Fruit fly (Drosophila melanogaster): Measurements from ENCODE around the gene CG7326.

The CG7326 gene

dm6 chrX:18848338-18849021, 15.1 kb downstream of the CG7326 start, which contains the start of gene shop (continued):
- TF ChIP-seq bcd (GFP tag; optimal IDR thresholded peaks at IDR 0.05) (peak; percentile 86), ATbp (GFP tag; optimal IDR thresholded peaks at IDR 0.05) (peak; percentile 81), PHDP (tag; optimal IDR thresholded peaks at IDR 0.05) (peak; percentile 85), Deaf1 (tag; optimal IDR thresholded peaks at IDR 0.05) (peak; percentile 68), CG43689 (GFP tag; IDR thresholded peaks at IDR 0.05) (0 out of 2 replicates have a peak, but pooled peaks have one; percentile 36), Sox100B (GFP tag; optimal IDR thresholded peaks at IDR 0.05) (peak; percentile 92), Camta (GFP tag; optimal IDR thresholded peaks at IDR 0.05) (peak; percentile 63), CG10321 (GFP tag; IDR thresholded peaks at IDR 0.05) (no peak), cg (GFP tag; optimal IDR thresholded peaks at IDR 0.05) (no peak), CG34224 (GFP tag; IDR thresholded peaks at IDR 0.05; ENCODE audit: partially characterized antibody) (peak; percentile 32; the same call in 2 of the 3 replicates), CG18619 (GFP tag; optimal IDR thresholded peaks at IDR 0.05) (peak; percentile 91), CG13775 (GFP tag; optimal IDR thresholded peaks at IDR 0.05) (peak; percentile 83), twi (tag; optimal IDR thresholded peaks at IDR 0.05) (peak; percentile 76), ind (GFP tag; optimal IDR thresholded peaks at IDR 0.05) (peak; percentile 88), Mes4 (GFP tag; optimal IDR thresholded peaks at IDR 0.05) (peak; percentile 65), ap (GFP tag; IDR thresholded peaks at IDR 0.05) (peak; percentile 40; the same call in 1 of the 2 replicates), zen2 (GFP tag; IDR thresholded peaks at IDR 0.05; ENCODE audit: partially characterized antibody) (peak; percentile 58; the same call in 2 of the 3 replicates), tap (tag; optimal IDR thresholded peaks at IDR 0.05) (peak; percentile 72), Dfd (GFP tag; optimal IDR thresholded peaks at IDR 0.05) (no peak), hth (optimal IDR thresholded peaks at IDR 0.05) (no peak), Dbx (GFP tag; IDR thresholded peaks at IDR 0.05) (peak; percentile 76), CG15073 (GFP tag; optimal IDR thresholded peaks at IDR 0.05) (no peak), knrl (GFP tag; IDR thresholded peaks at IDR 0.05; ENCODE audit: partially characterized antibody) (peak; percentile 44; the same call in 1 of the 3 replicates), CG8290 (GFP tag; optimal IDR thresholded peaks at IDR 0.05) (peak; percentile 64), CG8290 (tag; optimal IDR thresholded peaks at IDR 0.05) (peak in 1 of 2 experiments; percentile 85), sna (GFP tag; IDR thresholded peaks at IDR 0.05; ENCODE audit: partially characterized antibody) (peak; percentile 52), BtbVII (GFP tag; optimal IDR thresholded peaks at IDR 0.05) (peak; percentile 78), onecut (GFP tag; IDR thresholded peaks at IDR 0.05) (peak; percentile 60), toy (GFP tag; IDR thresholded peaks at IDR 0.05) (peak; percentile 22; the same call in 1 of the 2 replicates), ERR (GFP tag; optimal IDR thresholded peaks at IDR 0.05) (peak; percentile 56), Dip3 (GFP tag; optimal IDR thresholded peaks at IDR 0.05) (peak; percentile 73), CG17186 (GFP tag; optimal IDR thresholded peaks at IDR 0.05) (peak; percentile 22), unc-4 (GFP tag; IDR thresholded peaks at IDR 0.05; ENCODE audit: partially characterized antibody) (peak; percentile 31; the same call in 1 of the 2 replicates), sens-2 (GFP tag; IDR thresholded peaks at IDR 0.05) (peak; percentile 20; the same call in 1 of the 2 replicates), CG9932 (GFP tag; IDR thresholded peaks at IDR 0.05) (peak; percentile 73), Nf-YA (GFP tag; IDR thresholded peaks at IDR 0.05) (0 out of 2 replicates have a peak, but pooled peaks have one; percentile 31), Vsx1 (GFP tag; optimal IDR thresholded peaks at IDR 0.05) (peak; percentile 69), Ets97D (GFP tag; optimal IDR thresholded peaks at IDR 0.05) (peak; percentile 39), unpg (GFP tag; optimal IDR thresholded peaks at IDR 0.05) (peak; percentile 84), CG17328 (GFP tag; IDR thresholded peaks at IDR 0.05) (peak; percentile 62), B-H1 (GFP tag; IDR thresholded peaks at IDR 0.05) (0 out of 3 replicates have a peak, but pooled peaks have one; percentile 16), dati (GFP tag; IDR thresholded peaks at IDR 0.05) (no peak), scrt (GFP tag; optimal IDR thresholded peaks at IDR 0.05) (peak; percentile 65), gt (GFP tag; IDR thresholded peaks at IDR 0.05) (no peak; the same call in 1 of the 2 replicates), Taf1 (GFP tag; IDR thresholded peaks at IDR 0.05) (no peak), cwo (GFP tag; optimal IDR thresholded peaks at IDR 0.05) (peak; percentile 82), CG7839 (tag; optimal IDR thresholded peaks at IDR 0.05) (peak; percentile 91), pros (GFP tag; optimal IDR thresholded peaks at IDR 0.05) (no peak), sob (GFP tag; IDR thresholded peaks at IDR 0.05) (peak; percentile 76)
